Worm (Caenorhabditis elegans): ENCODE measurements around the gene lin-5.

Gene lin-5

DNA sequence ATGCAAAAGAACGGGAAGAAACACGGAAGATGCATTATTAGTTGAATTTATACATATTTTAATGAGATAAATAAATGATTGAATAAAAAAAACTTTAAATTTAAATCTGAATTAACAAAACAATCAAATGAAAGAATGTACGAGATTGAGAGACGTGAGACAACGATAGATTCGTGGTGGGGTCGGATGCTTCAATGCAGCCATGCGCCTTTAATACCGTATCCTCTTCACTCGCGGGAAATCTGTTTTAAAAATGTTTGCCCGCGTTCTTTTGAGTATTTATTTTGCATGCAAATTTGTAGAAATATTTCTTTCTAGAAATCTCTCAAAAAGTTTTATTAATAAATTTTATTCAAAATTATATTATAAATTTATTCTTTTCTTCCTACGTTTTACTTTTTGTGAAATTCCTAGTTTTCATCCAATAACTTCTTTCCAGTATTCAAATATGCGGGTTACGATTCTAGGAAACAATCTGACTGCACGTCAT, 20.0 kb downstream of the lin-5 start, which contains the start of gene perm-1 (continued):
- TF ChIP-seq nhr-179 (tag; optimal IDR thresholded peaks at IDR 0.05) (no peak), fkh-3 (tag; optimal IDR thresholded peaks at IDR 0.05) (no peak), B0019.2 (GFP tag; conservative IDR thresholded peaks at IDR 0.05) (peak; percentile 84), egrh-3 (GFP tag; IDR thresholded peaks at IDR 0.05) (no peak), ceh-100 (GFP tag; IDR thresholded peaks at IDR 0.05) (peak; percentile 48; the same call in 1 of the 2 replicates), Y53F4B.3 (GFP tag; IDR thresholded peaks at IDR 0.05) (peak; percentile 60; the same call in 1 of the 2 replicates), nfyb-1 (GFP tag; IDR thresholded peaks at IDR 0.05) (no peak), ceh-91 (GFP tag; IDR thresholded peaks at IDR 0.05) (peak; percentile 96), cebp-1 (GFP tag; IDR thresholded peaks at IDR 0.05) (no peak), cebp-1 (tag; optimal IDR thresholded peaks at IDR 0.05) (no peak), ztf-25 (GFP tag; IDR thresholded peaks at IDR 0.05) (no peak), F22D6.2 (tag; optimal IDR thresholded peaks at IDR 0.05) (no peak), lin-54 (GFP tag; optimal IDR thresholded peaks at IDR 0.05) (peak; percentile 89), C17E4.6 (GFP tag; IDR thresholded peaks at IDR 0.05) (0 out of 2 replicates have a peak, but pooled peaks have one; percentile 60), egl-44 (GFP tag; IDR thresholded peaks at IDR 0.05) (no peak), tbp1 (GFP tag; optimal IDR thresholded peaks at IDR 0.05) (peak; percentile 61), lag-1 (GFP tag; IDR thresholded peaks at IDR 0.05) (no peak), madf-3 (GFP tag; IDR thresholded peaks at IDR 0.05) (peak; percentile 91), xnd-1 (tag; optimal IDR thresholded peaks at IDR 0.05) (peak; percentile 95), somi-1 (GFP tag; optimal IDR thresholded peaks at IDR 0.05) (no peak), madf-10 (tag; optimal IDR thresholded peaks at IDR 0.05) (no peak), lin-40 (tag; optimal IDR thresholded peaks at IDR 0.05) (no peak), nfya-2 (GFP tag; IDR thresholded peaks at IDR 0.05) (no peak), dpff-1 (tag; optimal IDR thresholded peaks at IDR 0.05) (no peak), ceh-58 (GFP tag; IDR thresholded peaks at IDR 0.05) (no peak), mes-4 (tag; optimal IDR thresholded peaks at IDR 0.05) (no peak), aptf-2 (GFP tag; conservative IDR thresholded peaks at IDR 0.05) (no peak), him-1 (tag; optimal IDR thresholded peaks at IDR 0.05) (peak; percentile 44), B0261.1 (tag; optimal IDR thresholded peaks at IDR 0.05) (no peak), gei-17 (GFP tag; optimal IDR thresholded peaks at IDR 0.05) (no peak), cebp-2 (GFP tag; IDR thresholded peaks at IDR 0.05) (no peak), hlh-12 (tag; optimal IDR thresholded peaks at IDR 0.05) (no peak), K12H6.12 (tag; optimal IDR thresholded peaks at IDR 0.05) (no peak), Y95B8A.8 (GFP tag; IDR thresholded peaks at IDR 0.05) (peak; percentile 92), dpl-1 (GFP tag; optimal IDR thresholded peaks at IDR 0.05) (peak; percentile 87), attf-6 (GFP tag; IDR thresholded peaks at IDR 0.05) (no peak), aptf-3 (GFP tag; IDR thresholded peaks at IDR 0.05) (no peak), athp-1 (tag; optimal IDR thresholded peaks at IDR 0.05) (peak; percentile 86), nhr-90 (tag; optimal IDR thresholded peaks at IDR 0.05) (no peak), ceh-79 (tag; optimal IDR thresholded peaks at IDR 0.05) (no peak), ztf-22 (GFP tag; optimal IDR thresholded peaks at IDR 0.05) (no peak), ztf-3 (GFP tag; optimal IDR thresholded peaks at IDR 0.05) (no peak), efl-1 (GFP tag; optimal IDR thresholded peaks at IDR 0.05) (peak; percentile 96), egl-18 (GFP tag; IDR thresholded peaks at IDR 0.05) (no peak), K11D2.4 (GFP tag; IDR thresholded peaks at IDR 0.05) (no peak), madf-8 (GFP tag; conservative IDR thresholded peaks at IDR 0.05) (peak; percentile 96), lsy-27 (tag; optimal IDR thresholded peaks at IDR 0.05; ENCODE audit: borderline replicate concordance, insufficient read depth) (no peak), nhr-80 (tag; optimal IDR thresholded peaks at IDR 0.05) (no peak), ccch-3 (GFP tag; optimal IDR thresholded peaks at IDR 0.05) (no peak), lin-26 (GFP tag; IDR thresholded peaks at IDR 0.05) (no peak), rcor-1 (GFP tag; IDR thresholded peaks at IDR 0.05) (peak; percentile 90)
